Fruit fly (Drosophila melanogaster) whole organism, embryonic: ENCODE results near the gene CG13694.
A peak's percentile ranks its signal among the peaks of the same experiment; 100 is the strongest.

Source experiments
- Atf-2 ChIP-seq: fragments of 200-800 bp; sonication (Bioruptor generic); optimal IDR thresholded peaks from 2 replicates; lab custom pipeline; 2016; ENCODE audit warnings: missing biosample characterization, missing genetic modification characterization
- Atf3 ChIP-seq: fragments of 200-800 bp; sonication (Bioruptor generic); optimal IDR thresholded peaks from 3 replicates; lab custom pipeline; 2016; ENCODE audit warnings: missing biosample characterization, missing genetic modification characterization
- B-H1 ChIP-seq: fragments of 200-800 bp; sonication (Bioruptor generic); IDR thresholded peaks from 3 replicates; pipeline ENCODE4 v1.3.6; 2022; ENCODE audit warnings: missing biosample characterization, missing genetic modification characterization
- B-H2 ChIP-seq: fragments of 200-800 bp; sonication (Bioruptor generic); optimal IDR thresholded peaks from 2 replicates; lab custom pipeline; 2018; ENCODE audit warnings: missing biosample characterization, mild to moderate bottlenecking, missing genetic modification characterization
- BtbVII ChIP-seq: fragments of 200-800 bp; sonication (Bioruptor generic); optimal IDR thresholded peaks from 3 replicates; lab custom pipeline; 2017; ENCODE audit warnings: missing biosample characterization, mild to moderate bottlenecking, missing genetic modification characterization
- CG10431 ChIP-seq: fragments of 200-800 bp; sonication (Bioruptor generic); optimal IDR thresholded peaks from 3 replicates; lab custom pipeline; 2018; ENCODE audit warnings: missing biosample characterization, mild to moderate bottlenecking, missing genetic modification characterization
- CG10959 ChIP-seq: fragments of 200-800 bp; sonication (Bioruptor generic); IDR thresholded peaks from 2 replicates; pipeline ENCODE4 v1.3.6; 2022; ENCODE audit warnings: missing biosample characterization, missing genetic modification characterization
- CG12744 ChIP-seq: fragments of 200-800 bp; sonication (Bioruptor generic); optimal IDR thresholded peaks from 2 replicates; lab custom pipeline; 2016; ENCODE audit warnings: missing biosample characterization, missing genetic modification characterization
- CG13894 ChIP-seq: fragments of 200-800 bp; sonication (Bioruptor generic); optimal IDR thresholded peaks from 3 replicates; lab custom pipeline; 2018; ENCODE audit warnings: missing biosample characterization, mild to moderate bottlenecking, missing genetic modification characterization, moderate library complexity
- CG15601 ChIP-seq: fragments of 200-800 bp; sonication (Bioruptor generic); optimal IDR thresholded peaks from 3 replicates; lab custom pipeline; 2019; ENCODE audit warnings: missing biosample characterization, mild to moderate bottlenecking, missing genetic modification characterization, moderate library complexity
- CG17912 ChIP-seq: fragments of 200-800 bp; sonication (Bioruptor generic); optimal IDR thresholded peaks from 2 replicates; lab custom pipeline; 2018; ENCODE audit warnings: missing biosample characterization, mild to moderate bottlenecking, missing genetic modification characterization
- CG18764 ChIP-seq: fragments of 200-800 bp; sonication (Bioruptor generic); optimal IDR thresholded peaks from 3 replicates; lab custom pipeline; 2016; ENCODE audit warnings: missing biosample characterization, missing genetic modification characterization
- CG2678 ChIP-seq: fragments of 200-800 bp; sonication (Bioruptor generic); optimal IDR thresholded peaks from 3 replicates; lab custom pipeline; 2019; ENCODE audit warnings: missing biosample characterization, mild to moderate bottlenecking, missing genetic modification characterization, moderate library complexity
- CG4424 ChIP-seq: fragments of 200-800 bp; sonication (Bioruptor generic); optimal IDR thresholded peaks from 3 replicates; lab custom pipeline; 2016; ENCODE audit warnings: missing biosample characterization, missing genetic modification characterization
- CG4820 ChIP-seq: fragments of 200-800 bp; sonication (Bioruptor generic); optimal IDR thresholded peaks from 3 replicates; lab custom pipeline; 2016; ENCODE audit warnings: missing biosample characterization, missing genetic modification characterization
- CG5180 ChIP-seq: fragments of 200-800 bp; sonication (Bioruptor generic); optimal IDR thresholded peaks from 3 replicates; lab custom pipeline; 2017; ENCODE audit warnings: missing biosample characterization, missing genetic modification characterization, mild to moderate bottlenecking, moderate library complexity, missing genetic modification reagents
- CG6272 ChIP-seq: fragments of 200-800 bp; sonication (Bioruptor generic); IDR thresholded peaks from 2 replicates; pipeline ENCODE4 v1.3.6; 2022; ENCODE audit warnings: missing biosample characterization, missing genetic modification characterization
- CG6765 ChIP-seq: fragments of 200-800 bp; sonication (Bioruptor generic); optimal IDR thresholded peaks from 3 replicates; lab custom pipeline; 2017; ENCODE audit warnings: missing biosample characterization, mild to moderate bottlenecking, missing genetic modification characterization
- CG7556 ChIP-seq: fragments of 200-800 bp; sonication (Bioruptor generic); optimal IDR thresholded peaks from 2 replicates; lab custom pipeline; 2017; ENCODE audit warnings: missing biosample characterization, mild to moderate bottlenecking, missing genetic modification characterization
- CG8388 ChIP-seq: fragments of 200-800 bp; sonication (Bioruptor generic); optimal IDR thresholded peaks from 2 replicates; lab custom pipeline; 2019; ENCODE audit warnings: missing biosample characterization, mild to moderate bottlenecking, missing genetic modification characterization, moderate library complexity
- D19B ChIP-seq: fragments of 200-800 bp; sonication (Bioruptor generic); optimal IDR thresholded peaks from 2 replicates; lab custom pipeline; 2017; ENCODE audit warnings: missing biosample characterization, mild to moderate bottlenecking, missing genetic modification characterization
- Doc2 ChIP-seq: fragments of 200-800 bp; sonication (Bioruptor generic); IDR thresholded peaks from 2 replicates; pipeline ENCODE4 v1.3.6; 2022; ENCODE audit warnings: missing biosample characterization, missing genetic modification characterization
- Hr39 ChIP-seq: fragments of >200 bp; optimal IDR thresholded peaks from 2 replicates; lab custom pipeline; 2017
- Hr78 ChIP-seq, 2 experiments: fragments of 200-800 bp in 1 of 2; fragments of >200 bp in 1 of 2; sonication (Bioruptor generic) in 1 of 2; optimal IDR thresholded peaks; 2 replicates each; lab custom pipeline; 2017 to 2019; ENCODE audit warnings: missing biosample characterization in 2 of 2, missing genetic modification characterization in 2 of 2, mild to moderate bottlenecking in 1 of 2, moderate library complexity in 1 of 2
- Kr ChIP-seq: fragments of 200-800 bp; sonication (Bioruptor generic); optimal IDR thresholded peaks from 2 replicates; lab custom pipeline; 2017; ENCODE audit warnings: missing biosample characterization, mild to moderate bottlenecking, missing genetic modification characterization
- MESR4 ChIP-seq: fragments of 200-800 bp; sonication (Bioruptor generic); optimal IDR thresholded peaks from 2 replicates; lab custom pipeline; 2018; ENCODE audit warnings: missing biosample characterization, mild to moderate bottlenecking, missing genetic modification characterization, moderate library complexity
- Med ChIP-seq: fragments of 200-800 bp; sonication (Bioruptor generic); peaks from one replicate; lab custom pipeline; 2016; ENCODE audit warnings: missing biosample characterization, missing genetic modification characterization, mild to moderate bottlenecking, inconsistent platforms, moderate library complexity
- NC2β ChIP-seq: fragments of 200-800 bp; sonication (Bioruptor generic); optimal IDR thresholded peaks from 2 replicates; lab custom pipeline; 2016; ENCODE audit warnings: missing biosample characterization, missing genetic modification characterization
- Ptx1 ChIP-seq: fragments of 200-800 bp; sonication (Bioruptor generic); IDR thresholded peaks from 2 replicates; pipeline ENCODE4 v1.3.6; 2022; ENCODE audit warnings: missing biosample characterization, missing genetic modification characterization
- Ssrp ChIP-seq: fragments of 200-800 bp; sonication (Bioruptor generic); optimal IDR thresholded peaks from 2 replicates; lab custom pipeline; 2018; ENCODE audit warnings: missing biosample characterization, mild to moderate bottlenecking, missing genetic modification characterization, moderate library complexity
- Taf1 ChIP-seq: fragments of 200-800 bp; sonication (Bioruptor generic); IDR thresholded peaks from 2 replicates; pipeline ENCODE4 v1.3.6; 2022; ENCODE audit warnings: missing biosample characterization, missing genetic modification characterization
- al ChIP-seq: fragments of 200-800 bp; sonication (Bioruptor generic); IDR thresholded peaks from 2 replicates; pipeline ENCODE4 v1.3.6; 2022; ENCODE audit warnings: missing biosample characterization, missing genetic modification characterization
- ase ChIP-seq: fragments of 200-800 bp; sonication (Bioruptor generic); IDR thresholded peaks from 3 replicates; pipeline ENCODE4 v1.3.6; 2022; ENCODE audit warnings: missing biosample characterization, missing genetic modification characterization
- croc ChIP-seq: fragments of 200-800 bp; sonication (Bioruptor generic); conservative IDR thresholded peaks from 3 replicates; pipeline ENCODE4 v1.3.6; 2022; ENCODE audit warnings: missing biosample characterization, missing genetic modification characterization
- crp ChIP-seq, 2 experiments: fragments of 200-800 bp; sonication (Bioruptor generic); optimal IDR thresholded peaks; 2 replicates in 1 of 2; 3 replicates in 1 of 2; lab custom pipeline; 2017; ENCODE audit warnings: missing biosample characterization in 2 of 2, missing genetic modification characterization in 2 of 2, mild to moderate bottlenecking in 1 of 2, moderate library complexity in 1 of 2
- danr ChIP-seq: fragments of 200-800 bp; sonication (Bioruptor generic); IDR thresholded peaks from 2 replicates; pipeline ENCODE4 v1.3.6; 2022; ENCODE audit warnings: missing biosample characterization, missing genetic modification characterization
- ewg ChIP-seq: fragments of 200-800 bp; sonication (Bioruptor generic); optimal IDR thresholded peaks from 3 replicates; lab custom pipeline; 2017; ENCODE audit warnings: mild to moderate bottlenecking, missing biosample characterization, missing genetic modification reagents, missing genetic modification characterization
- fu2 ChIP-seq: fragments of 200-800 bp; sonication (Bioruptor generic); optimal IDR thresholded peaks from 2 replicates; lab custom pipeline; 2016; ENCODE audit warnings: missing biosample characterization, missing genetic modification characterization
- grau ChIP-seq: fragments of 200-800 bp; optimal IDR thresholded peaks from 3 replicates; lab custom pipeline; 2019; ENCODE audit warnings: missing biosample characterization, mild to moderate bottlenecking, missing genetic modification characterization, moderate library complexity
- h ChIP-seq: fragments of >200 bp; optimal IDR thresholded peaks from 2 replicates; lab custom pipeline; 2017
- hbn ChIP-seq: fragments of 200-800 bp; sonication (Bioruptor generic); IDR thresholded peaks from 2 replicates; pipeline ENCODE4 v1.3.6; 2022; ENCODE audit warnings: missing biosample characterization, missing genetic modification characterization; ENCODE audit not compliant: partially characterized antibody
- ind ChIP-seq: fragments of 200-800 bp; sonication (Bioruptor generic); optimal IDR thresholded peaks from 3 replicates; lab custom pipeline; 2016; ENCODE audit warnings: missing biosample characterization, missing genetic modification characterization
- kay ChIP-seq: fragments of 200-800 bp; sonication (Bioruptor generic); optimal IDR thresholded peaks from 2 replicates; lab custom pipeline; 2016; ENCODE audit warnings: missing biosample characterization, missing genetic modification characterization
- lab ChIP-seq: fragments of 200-800 bp; sonication (Bioruptor generic); optimal IDR thresholded peaks from 3 replicates; lab custom pipeline; 2017; ENCODE audit warnings: missing biosample characterization, missing genetic modification characterization, mild to moderate bottlenecking, moderate library complexity, missing genetic modification reagents
- mirr ChIP-seq: fragments of 200-800 bp; sonication (Bioruptor generic); optimal IDR thresholded peaks from 3 replicates; lab custom pipeline; 2018; ENCODE audit warnings: missing biosample characterization, mild to moderate bottlenecking, missing genetic modification characterization
- oc ChIP-seq: fragments of 200-800 bp; sonication (Bioruptor generic); optimal IDR thresholded peaks from 2 replicates; lab custom pipeline; 2018; ENCODE audit warnings: missing biosample characterization, mild to moderate bottlenecking, missing genetic modification characterization, moderate library complexity
- onecut ChIP-seq: fragments of 200-800 bp; sonication (Bioruptor generic); IDR thresholded peaks from 2 replicates; pipeline ENCODE4 v1.3.6; 2022; ENCODE audit warnings: missing biosample characterization, missing genetic modification characterization
- pros ChIP-seq: fragments of 200-800 bp; sonication (Bioruptor generic); optimal IDR thresholded peaks from 3 replicates; lab custom pipeline; 2019; ENCODE audit warnings: missing biosample characterization, mild to moderate bottlenecking, missing genetic modification characterization, moderate library complexity
- sens ChIP-seq: fragments of 200-800 bp; sonication (Bioruptor generic); peaks from one replicate; lab custom pipeline; 2016; ENCODE audit warnings: missing biosample characterization, missing genetic modification characterization
- slp2 ChIP-seq: fragments of 200-800 bp; sonication (Bioruptor generic); optimal IDR thresholded peaks from 2 replicates; lab custom pipeline; 2016; ENCODE audit warnings: missing biosample characterization, missing genetic modification characterization
- tin ChIP-seq: fragments of 200-800 bp; sonication (Bioruptor generic); optimal IDR thresholded peaks from 3 replicates; lab custom pipeline; 2016; ENCODE audit warnings: missing biosample characterization, missing genetic modification characterization
- vvl ChIP-seq: fragments of 200-800 bp; sonication (Bioruptor generic); IDR thresholded peaks from 2 replicates; pipeline ENCODE4 v1.3.6; 2022; ENCODE audit warnings: missing biosample characterization, missing genetic modification characterization

CG13694 gene

dm6 chr2L:73760-74388 lies 42.4 kb downstream of the CG13694 start (continued):
- TF ChIP-seq CG6765 (no peak), croc (no peak), CG4424 (GFP tag; lab: Kevin White, UChicago) (no peak), NC2β (GFP tag; lab: Kevin White, UChicago) (no peak), CG13894 (tag; lab: Kevin White, UChicago) (peak; percentile 59), kay (GFP tag; lab: Kevin White, UChicago) (no peak), oc (no peak), Atf3 (GFP tag; lab: Kevin White, UChicago) (no peak), BtbVII (peak; percentile 7), tin (GFP tag; lab: Kevin White, UChicago) (no peak), CG18764 (GFP tag; lab: Kevin White, UChicago) (no peak), CG7556 (GFP tag; lab: Kevin White, UChicago) (no peak), D19B (GFP tag; lab: Kevin White, UChicago) (no peak), ind (GFP tag; lab: Kevin White, UChicago) (no peak), slp2 (GFP tag; lab: Kevin White, UChicago) (no peak), Hr39 (lab: Kevin White, UChicago) (no peak), onecut (no peak), fu2 (GFP tag; lab: Kevin White, UChicago) (no peak), hbn (GFP tag; lab: Robert Waterston, UW) (no peak), CG10431 (GFP tag; lab: Kevin White, UChicago) (no peak), h (lab: Kevin White, UChicago) (no peak), mirr (GFP tag; lab: Kevin White, UChicago) (no peak), danr (GFP tag; lab: Robert Waterston, UW) (no peak), ewg (GFP tag; lab: Kevin White, UChicago) (no peak), Kr (GFP tag; lab: Kevin White, UChicago) (no peak), Hr78 (GFP tag; optimal IDR thresholded peaks at IDR 0.05; lab: Kevin White, UChicago) (no peak), CG15601 (tag; lab: Kevin White, UChicago) (no peak), CG10959 (no peak), CG8388 (GFP tag; lab: Kevin White, UChicago) (no peak), Med (GFP tag; lab: Kevin White, UChicago) (peak; percentile 42), CG5180 (peak; percentile 2), Taf1 (GFP tag; lab: Robert Waterston, UW) (no peak), CG4820 (no peak), CG12744 (GFP tag; lab: Kevin White, UChicago) (no peak), lab (GFP tag; lab: Kevin White, UChicago) (peak; percentile 12), al (GFP tag; lab: Robert Waterston, UW) (no peak), B-H1 (GFP tag; lab: Robert Waterston, UW) (no peak), sens (GFP tag; lab: Kevin White, UChicago) (peak; percentile 25), CG6272 (GFP tag; lab: Robert Waterston, UW) (no peak), Ssrp (tag; lab: Kevin White, UChicago) (no peak), grau (no peak), vvl (GFP tag; lab: Robert Waterston, UW) (no peak), MESR4 (no peak), B-H2 (GFP tag; lab: Kevin White, UChicago) (no peak), Doc2 (GFP tag; lab: Robert Waterston, UW) (no peak), pros (GFP tag; lab: Kevin White, UChicago) (no peak), CG17912 (no peak), ase (GFP tag; lab: Robert Waterston, UW) (no peak), CG2678 (tag; lab: Kevin White, UChicago) (no peak), Atf-2 (GFP tag; lab: Kevin White, UChicago) (no peak), crp (GFP tag; optimal IDR thresholded peaks at IDR 0.05; lab: Kevin White, UChicago) (peak in 1 of 2 experiments; percentile 54), Ptx1 (GFP tag; lab: Robert Waterston, UW) (no peak)
